Worm (Caenorhabditis elegans) whole organism, mixed stage, embryonic: ENCODE measurements around the gene T19H12.15.

Experiments
- blmp-1 ChIP-seq: fragments of 150-350 bp; optimal IDR thresholded peaks from 2 replicates; lab custom pipeline; 2014; ENCODE audit warnings: missing biosample characterization, missing genetic modification characterization
- lsy-2 ChIP-seq: fragments of 150-350 bp; optimal IDR thresholded peaks from 2 replicates; lab custom pipeline; 2014; ENCODE audit warnings: missing biosample characterization, missing genetic modification characterization
- nhr-76 ChIP-seq: sonication (generic microtip); optimal IDR thresholded peaks from 2 replicates; lab custom pipeline; 2017; ENCODE audit warnings: missing biosample characterization, missing genetic modification characterization
- unc-62 ChIP-seq: fragments of 150-350 bp; optimal IDR thresholded peaks from 2 replicates; lab custom pipeline; 2014; ENCODE audit warnings: missing biosample characterization, missing genetic modification reagents, missing genetic modification characterization

ce11 chrV:4871992-4872391, 7.2 kb downstream of the T19H12.15 start, which contains the start of gene srd-33:
- TF ChIP-seq lsy-2 (no peak), nhr-76 (no peak), blmp-1 (no peak), unc-62 (no peak)
